Fruit fly (Drosophila melanogaster) whole organism, wandering third instar larva: Measurements from ENCODE around the gene ca.

Source experiments
- Hr78 ChIP-seq: fragments of >200 bp; optimal IDR thresholded peaks from 2 replicates; lab custom pipeline; 2017; ENCODE audit warnings: missing biosample characterization, missing genetic modification characterization
- Hr83 ChIP-seq: fragments of 200-300 bp; sonication (Bioruptor generic); optimal IDR thresholded peaks from 2 replicates; lab custom pipeline; 2016; ENCODE audit warnings: missing biosample characterization, mild to moderate bottlenecking, missing genetic modification characterization, moderate library complexity; ENCODE audit not compliant: poor library complexity, severe bottlenecking
- Vsx2 ChIP-seq: fragments of 200-300, 225-300 bp; sonication (Bioruptor generic); optimal IDR thresholded peaks from 2 replicates; lab custom pipeline; 2018; ENCODE audit warnings: missing biosample characterization, missing genetic modification characterization; ENCODE audit not compliant: partially characterized antibody
- dmrt93B ChIP-seq: fragments of 200-800 bp; sonication (Bioruptor generic); optimal IDR thresholded peaks from 2 replicates; lab custom pipeline; 2018; ENCODE audit warnings: missing biosample characterization, mild to moderate bottlenecking, missing genetic modification characterization
- jim ChIP-seq: fragments of 175-275, 200-325 bp; sonication (Bioruptor generic); optimal IDR thresholded peaks from 2 replicates; lab custom pipeline; 2016; ENCODE audit warnings: missing biosample characterization, mild to moderate bottlenecking, missing genetic modification characterization
- pan ChIP-seq: fragments of >200 bp; optimal IDR thresholded peaks from 2 replicates; lab custom pipeline; 2017

DNA sequence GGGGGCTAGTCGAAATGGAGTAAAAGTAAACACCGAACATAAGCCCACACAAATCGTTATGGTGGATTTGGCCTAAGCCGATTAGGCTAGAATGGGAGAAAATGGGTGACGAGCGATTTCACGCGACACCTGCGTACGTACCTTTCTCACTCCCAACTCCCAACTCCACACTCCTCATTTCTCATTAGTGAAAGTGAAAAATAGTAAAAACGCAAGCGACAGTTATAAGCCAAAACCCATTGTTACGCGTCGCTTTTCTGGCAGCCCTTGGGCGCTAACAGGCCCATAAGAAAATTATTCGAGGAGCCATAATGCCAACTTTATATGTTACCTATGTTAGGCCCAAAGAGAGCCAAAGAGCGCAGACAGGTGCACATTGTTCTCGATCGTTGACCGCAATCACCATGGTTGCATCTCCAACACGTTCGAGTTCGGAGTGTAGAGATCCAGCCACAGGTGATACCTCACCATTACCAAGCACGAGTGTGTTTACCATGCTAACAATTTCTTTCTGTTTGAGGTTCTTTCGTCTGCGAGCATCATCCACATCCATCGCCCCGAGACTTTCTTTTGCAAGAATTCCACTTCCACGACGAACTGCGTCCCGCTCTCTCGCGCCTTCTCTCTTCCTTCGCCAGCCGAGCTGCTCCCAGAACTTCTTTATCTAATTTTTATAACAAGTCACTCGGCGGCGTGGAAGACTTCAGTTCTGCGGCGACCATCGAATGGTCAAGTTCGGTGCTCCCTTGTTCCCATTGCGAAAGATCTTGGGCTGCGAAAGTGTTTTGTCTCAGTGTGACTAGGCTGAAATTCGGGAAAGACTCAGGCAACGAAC, 12.0 kb downstream of the ca start, which contains the start of gene neo:
- TF ChIP-seq Hr83 (GFP tag; lab: Kevin White, UChicago) (no peak), Vsx2 (no peak), jim (GFP tag; lab: Kevin White, UChicago) (no peak), dmrt93B (no peak), Hr78 (GFP tag; lab: Kevin White, UChicago) (no peak), pan (lab: Kevin White, UChicago) (no peak)
